Worm (Caenorhabditis elegans) whole organism, L4 larva: ENCODE measurements around the gene txt-2.

ENCODE experiments used
- F37D6.2 ChIP-seq: sonication (generic microtip); optimal IDR thresholded peaks from 2 replicates; lab custom pipeline; 2016; ENCODE audit warnings: mild to moderate bottlenecking, missing genetic modification characterization, missing compliant biosample characterization
- R02D3.7 ChIP-seq: fragments of 150-350 bp; sonication (generic microtip); optimal IDR thresholded peaks from 3 replicates; lab custom pipeline; 2014; ENCODE audit warnings: missing biosample characterization, missing genetic modification characterization
- Y48G9A.11 ChIP-seq: fragments of 200-800 bp; sonication (Bioruptor generic); IDR thresholded peaks from 2 replicates; pipeline ENCODE4 v1.3.6; 2022; ENCODE audit warnings: missing genetic modification reagents, missing genetic modification characterization, missing compliant biosample characterization
- Y75B8A.6 ChIP-seq: fragments of 200-800 bp; sonication (Bioruptor generic); IDR thresholded peaks from 2 replicates; pipeline ENCODE4 v1.3.6; 2022; ENCODE audit warnings: missing genetic modification reagents, missing genetic modification characterization, missing compliant biosample characterization
- ZK546.5 ChIP-seq, 2 experiments: sonication (generic microtip); optimal IDR thresholded peaks; 2 replicates each; lab custom pipeline; 2017; ENCODE audit warnings: missing biosample characterization in 2 of 2, missing genetic modification characterization in 2 of 2
- aha-1 ChIP-seq: fragments of 150-350 bp; peaks from one replicate; lab custom pipeline; 2014; ENCODE audit warnings: missing biosample characterization, missing genetic modification characterization
- aly-2 ChIP-seq: sonication (generic microtip); optimal IDR thresholded peaks from 2 replicates; lab custom pipeline; 2018; ENCODE audit warnings: missing biosample characterization, missing genetic modification characterization
- attf-4 ChIP-seq: sonication (generic microtip); optimal IDR thresholded peaks from 3 replicates; lab custom pipeline; 2017; ENCODE audit warnings: missing biosample characterization, missing genetic modification characterization
- ceh-28 ChIP-seq: fragments of 150-350 bp; optimal IDR thresholded peaks from 2 replicates; lab custom pipeline; 2014; ENCODE audit warnings: missing biosample characterization, missing genetic modification reagents, missing genetic modification characterization
- ceh-32 ChIP-seq: sonication (generic microtip); optimal IDR thresholded peaks from 2 replicates; lab custom pipeline; 2016; ENCODE audit warnings: mild to moderate bottlenecking, missing genetic modification characterization, missing compliant biosample characterization; ENCODE audit not compliant: poor library complexity
- ces-1 ChIP-seq: fragments of 150-350 bp; sonication (generic microtip); optimal IDR thresholded peaks from 4 replicates; lab custom pipeline; 2014; ENCODE audit warnings: missing biosample characterization, missing genetic modification reagents, missing genetic modification characterization
- cey-2 ChIP-seq: sonication (generic microtip); optimal IDR thresholded peaks from 3 replicates; lab custom pipeline; 2017; ENCODE audit warnings: missing genetic modification characterization, mild to moderate bottlenecking, missing compliant biosample characterization, antibody characterized with exemption, borderline replicate concordance; ENCODE audit not compliant: insufficient read depth
- daf-12 ChIP-seq: fragments of 150-350 bp; optimal IDR thresholded peaks from 2 replicates; lab custom pipeline; 2014; ENCODE audit warnings: missing biosample characterization, missing genetic modification reagents, missing genetic modification characterization
- daf-16 ChIP-seq, 3 experiments: sonication (generic microtip); optimal IDR thresholded peaks; 2 replicates each; lab custom pipeline; 2016 to 2017; ENCODE audit warnings: missing genetic modification characterization in 3 of 3, missing genetic modification reagents in 3 of 3, mild to moderate bottlenecking in 2 of 3, missing compliant biosample characterization in 2 of 3, missing biosample characterization in 1 of 3, moderate library complexity in 1 of 3
- dmd-6 ChIP-seq: fragments of 200-800 bp; sonication (Bioruptor generic); IDR thresholded peaks from 2 replicates; pipeline ENCODE4 v1.3.6; 2022; ENCODE audit warnings: missing genetic modification reagents, missing genetic modification characterization, missing compliant biosample characterization
- dmd-9 ChIP-seq: fragments of 200-800 bp; sonication (Bioruptor generic); IDR thresholded peaks from 2 replicates; pipeline ENCODE4 v1.3.6; 2022; ENCODE audit warnings: missing genetic modification reagents, missing genetic modification characterization, missing compliant biosample characterization
- duxl-1 ChIP-seq: sonication (generic microtip); optimal IDR thresholded peaks from 2 replicates; lab custom pipeline; 2016; ENCODE audit warnings: mild to moderate bottlenecking, missing genetic modification characterization, moderate library complexity, missing compliant biosample characterization; ENCODE audit not compliant: poor library complexity
- dve-1 ChIP-seq: sonication (generic microtip); optimal IDR thresholded peaks from 2 replicates; lab custom pipeline; 2017; ENCODE audit warnings: antibody characterized with exemption, mild to moderate bottlenecking, missing genetic modification characterization, missing compliant biosample characterization; ENCODE audit not compliant: insufficient read depth
- egl-27 ChIP-seq: sonication (generic microtip); optimal IDR thresholded peaks from 3 replicates; lab custom pipeline; 2017; ENCODE audit warnings: missing biosample characterization, missing genetic modification reagents, missing genetic modification characterization
- fkh-10 ChIP-seq: fragments of 150-350 bp; optimal IDR thresholded peaks from 2 replicates; lab custom pipeline; 2014; ENCODE audit warnings: missing biosample characterization, missing genetic modification reagents, missing genetic modification characterization
- hif-1 ChIP-seq, 2 experiments: sonication (generic microtip); optimal IDR thresholded peaks; 2 replicates each; lab custom pipeline; 2016 to 2017; ENCODE audit warnings: missing compliant biosample characterization in 2 of 2, missing genetic modification characterization in 2 of 2, missing genetic modification reagents in 2 of 2, missing genotype in 2 of 2, mild to moderate bottlenecking in 1 of 2
- hlh-11 ChIP-seq: fragments of 200-800 bp; sonication (Bioruptor generic); optimal IDR thresholded peaks from 2 replicates; lab custom pipeline; 2018; ENCODE audit warnings: mild to moderate bottlenecking, missing genetic modification characterization, missing compliant biosample characterization
- jun-1 ChIP-seq: fragments of 150-350 bp; optimal IDR thresholded peaks from 2 replicates; lab custom pipeline; 2014; ENCODE audit warnings: missing biosample characterization, missing genetic modification reagents, missing genetic modification characterization
- lin-29 ChIP-seq: fragments of 200-800 bp; sonication (Bioruptor generic); IDR thresholded peaks from 2 replicates; pipeline ENCODE4 v1.3.6; 2022; ENCODE audit warnings: missing genetic modification reagents, missing genetic modification characterization, missing compliant biosample characterization
- lin-38 ChIP-seq: fragments of 200-800 bp; sonication (Bioruptor generic); IDR thresholded peaks from 2 replicates; pipeline ENCODE4 v1.3.6; 2022; ENCODE audit warnings: missing genetic modification reagents, missing genetic modification characterization, missing compliant biosample characterization
- lir-3 ChIP-seq: sonication (generic microtip); optimal IDR thresholded peaks from 2 replicates; lab custom pipeline; 2016; ENCODE audit warnings: mild to moderate bottlenecking, missing genetic modification characterization, missing compliant biosample characterization
- lsy-2 ChIP-seq, 2 experiments: fragments of 150-350 bp in 1 of 2; sonication (generic microtip) in 1 of 2; optimal IDR thresholded peaks; 2 replicates each; lab custom pipeline; 2014 to 2017; ENCODE audit warnings: missing biosample characterization in 2 of 2, missing genetic modification characterization in 2 of 2
- mep-1 ChIP-seq: fragments of 150-350 bp; sonication (generic microtip); optimal IDR thresholded peaks from 3 replicates; lab custom pipeline; 2014; ENCODE audit warnings: missing biosample characterization, missing genetic modification characterization
- mes-2 ChIP-seq: sonication (generic microtip); optimal IDR thresholded peaks from 2 replicates; lab custom pipeline; 2016; ENCODE audit warnings: missing genotype, mild to moderate bottlenecking, missing genetic modification characterization, missing compliant biosample characterization; ENCODE audit not compliant: poor library complexity, severe bottlenecking
- nhr-10 ChIP-seq: fragments of 150-350 bp; optimal IDR thresholded peaks from 2 replicates; lab custom pipeline; 2014; ENCODE audit warnings: missing biosample characterization, missing genetic modification characterization
- nhr-102 ChIP-seq: sonication (generic microtip); optimal IDR thresholded peaks from 2 replicates; lab custom pipeline; 2016; ENCODE audit warnings: mild to moderate bottlenecking, missing genetic modification characterization, moderate library complexity, missing compliant biosample characterization
- nhr-111 ChIP-seq: fragments of 200-800 bp; sonication (Bioruptor generic); optimal IDR thresholded peaks from 2 replicates; lab custom pipeline; 2018; ENCODE audit warnings: mild to moderate bottlenecking, missing genetic modification characterization, missing compliant biosample characterization
- rbr-2 ChIP-seq: sonication (generic microtip); optimal IDR thresholded peaks from 2 replicates; lab custom pipeline; 2016; ENCODE audit warnings: missing genotype, missing genetic modification characterization, missing compliant biosample characterization
- sdz-12 ChIP-seq: fragments of 200-800 bp; sonication (Bioruptor generic); optimal IDR thresholded peaks from 2 replicates; lab custom pipeline; 2018; ENCODE audit warnings: mild to moderate bottlenecking, missing genetic modification characterization, missing compliant biosample characterization
- set-16 ChIP-seq: fragments of 200-800 bp; sonication (Bioruptor generic); IDR thresholded peaks from 2 replicates; pipeline ENCODE4 v1.3.6; 2022; ENCODE audit warnings: missing genetic modification reagents, missing genetic modification characterization, missing compliant biosample characterization
- snpc-4 ChIP-seq: fragments of 150-350 bp; optimal IDR thresholded peaks from 2 replicates; lab custom pipeline; 2014; ENCODE audit warnings: missing biosample characterization, missing genetic modification characterization
- tra-1 ChIP-seq: fragments of 200-800 bp; sonication (Bioruptor generic); IDR thresholded peaks from 2 replicates; pipeline ENCODE4 v1.3.6; 2022; ENCODE audit warnings: missing genetic modification reagents, missing genetic modification characterization, missing compliant biosample characterization
- zfp-3 ChIP-seq: fragments of 200-800 bp; sonication (Bioruptor generic); conservative IDR thresholded peaks from 2 replicates; pipeline ENCODE4 v1.3.6; 2022; ENCODE audit warnings: missing genetic modification reagents, missing genetic modification characterization, missing compliant biosample characterization

txt-2 gene

ce11 chrV:203855-204432 lies 36.4 kb downstream of the txt-2 start, which contains the start of gene lec-12 (continued):
- no peak for TF ChIP-seq sdz-12 (GFP tag; lab: Kevin White, UChicago)
- TF ChIP-seq dve-1 (tag; lab: Kevin White, UChicago): peak; percentile 54
- no peak for TF ChIP-seq F37D6.2 (tag; lab: Kevin White, UChicago)
- TF ChIP-seq lin-38: no peak
- TF ChIP-seq Y48G9A.11 (GFP tag; lab: Robert Waterston, UW): no peak
- no peak for TF ChIP-seq mes-2 (tag; lab: Kevin White, UChicago)
- peak; percentile 25 for TF ChIP-seq nhr-102
- TF ChIP-seq snpc-4 (tag; lab: Kevin White, UChicago): no peak
- TF ChIP-seq hlh-11 (tag; lab: Kevin White, UChicago): no peak
- no peak for TF ChIP-seq duxl-1 (tag; lab: Kevin White, UChicago)
- no peak for TF ChIP-seq Y75B8A.6 (GFP tag; lab: Robert Waterston, UW)
- no peak for TF ChIP-seq nhr-10 (tag; lab: Kevin White, UChicago)
- TF ChIP-seq rbr-2 (tag; lab: Kevin White, UChicago): peak; percentile 2
- TF ChIP-seq tra-1: no peak
- no peak for TF ChIP-seq R02D3.7 (tag; lab: Kevin White, UChicago)
- TF ChIP-seq hif-1 (tag; optimal IDR thresholded peaks at IDR 0.05; lab: Kevin White, UChicago): no peak
- TF ChIP-seq zfp-3 (GFP tag; lab: Robert Waterston, UW): no peak
- TF ChIP-seq daf-16 (GFP tag; optimal IDR thresholded peaks at IDR 0.05; lab: Kevin White, UChicago): no peak
- peak; percentile 92 for TF ChIP-seq daf-16 (tag; optimal IDR thresholded peaks at IDR 0.05; lab: Kevin White, UChicago)
- no peak for TF ChIP-seq aly-2 (tag; lab: Kevin White, UChicago)
- TF ChIP-seq ces-1: no peak
- no peak for TF ChIP-seq daf-12 (tag; lab: Kevin White, UChicago)
- TF ChIP-seq ceh-28 (tag; lab: Kevin White, UChicago): no peak
- TF ChIP-seq egl-27: no peak
- no peak for TF ChIP-seq ceh-32 (tag; lab: Kevin White, UChicago)
- no peak for TF ChIP-seq lin-29
- TF ChIP-seq ZK546.5 (tag; optimal IDR thresholded peaks at IDR 0.05; lab: Kevin White, UChicago): no peak
- no peak for TF ChIP-seq fkh-10
- TF ChIP-seq lsy-2 (tag; optimal IDR thresholded peaks at IDR 0.05; lab: Kevin White, UChicago): peak in 1 of 2 experiments; percentile 18
- TF ChIP-seq lir-3 (tag; lab: Kevin White, UChicago): no peak
- no peak for TF ChIP-seq nhr-111
- peak; percentile 39 for TF ChIP-seq mep-1 (tag; lab: Kevin White, UChicago)
- no peak for TF ChIP-seq attf-4
- TF ChIP-seq dmd-9 (GFP tag; lab: Robert Waterston, UW): no peak
- TF ChIP-seq cey-2 (tag; lab: Kevin White, UChicago): no peak

DNA sequence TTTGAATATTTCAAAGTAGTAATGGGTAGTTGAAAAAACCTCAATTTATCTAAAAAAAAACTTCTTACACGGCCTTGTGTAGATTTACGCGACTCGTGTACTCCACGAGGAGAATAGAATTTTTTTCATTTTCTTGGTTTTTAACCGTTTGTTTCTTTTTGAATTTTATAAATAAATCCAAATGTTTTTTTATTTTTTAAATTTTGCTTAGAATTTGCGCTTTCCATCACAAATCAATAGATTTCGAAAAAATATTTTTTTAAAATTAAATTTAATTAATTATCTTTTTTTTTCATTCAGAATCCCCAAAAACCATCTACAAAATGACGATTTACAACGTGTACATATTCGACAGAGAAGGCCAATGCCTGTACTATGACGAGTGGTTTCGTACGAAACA lies 39.0 kb downstream of the txt-2 start, which contains the start of gene trpp-1:
Gene trpp-1, plus strand, starts transcription at position 301 of the 400 bp plus-strand sequence.
- TF ChIP-seq ces-1 (no peak), aha-1 (tag; lab: Kevin White, UChicago) (peak; percentile 15)

DNA sequence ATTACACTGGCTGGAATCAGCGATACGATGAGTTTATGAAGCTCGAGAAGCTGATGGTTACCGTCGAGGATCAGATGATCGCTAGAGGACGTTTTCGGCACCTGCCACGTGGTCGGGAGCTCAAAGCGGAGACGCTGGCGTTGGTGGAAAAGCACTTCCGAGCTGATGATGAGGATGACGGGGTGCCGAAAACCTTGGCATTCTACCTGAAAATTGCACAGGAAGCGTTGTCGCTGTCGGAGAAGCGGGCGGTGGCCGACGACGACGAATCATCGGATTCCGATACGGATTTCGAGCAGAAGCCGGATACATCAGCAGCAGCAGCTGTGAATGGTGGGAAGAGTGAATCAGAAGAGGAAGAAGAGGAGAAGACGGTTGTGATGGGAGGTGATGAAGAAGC lies 45.5 kb downstream of the txt-2 start:
- TF ChIP-seq set-16 (GFP tag; lab: Robert Waterston, UW): peak; percentile 75
- TF ChIP-seq dmd-6 (GFP tag; lab: Robert Waterston, UW): no peak
- TF ChIP-seq jun-1: no peak
- TF ChIP-seq tra-1: no peak
